Worm (Caenorhabditis elegans) whole organism, L4 larva: ENCODE data around the gene sedl-1.

ENCODE experiments used
- F10B5.3 ChIP-seq: sonication (generic microtip); optimal IDR thresholded peaks from 2 replicates; lab custom pipeline; 2016; ENCODE audit warnings: mild to moderate bottlenecking, missing genetic modification characterization, missing compliant biosample characterization
- R02D3.7 ChIP-seq: fragments of 150-350 bp; sonication (generic microtip); optimal IDR thresholded peaks from 3 replicates; lab custom pipeline; 2014; ENCODE audit warnings: missing biosample characterization, missing genetic modification characterization
- T20F7.1 ChIP-seq: fragments of 200-800 bp; sonication (Bioruptor generic); optimal IDR thresholded peaks from 2 replicates; lab custom pipeline; 2018; ENCODE audit warnings: mild to moderate bottlenecking, missing genetic modification characterization, missing compliant biosample characterization
- Y5F2A.4 ChIP-seq: fragments of 200-800 bp; sonication (Bioruptor generic); optimal IDR thresholded peaks from 2 replicates; lab custom pipeline; 2018; ENCODE audit warnings: mild to moderate bottlenecking, missing genetic modification characterization, missing compliant biosample characterization
- Y75B8A.6 ChIP-seq: fragments of 200-800 bp; sonication (Bioruptor generic); IDR thresholded peaks from 2 replicates; pipeline ENCODE4 v1.3.6; 2022; ENCODE audit warnings: missing genetic modification reagents, missing genetic modification characterization, missing compliant biosample characterization
- aha-1 ChIP-seq: fragments of 150-350 bp; peaks from one replicate; lab custom pipeline; 2014; ENCODE audit warnings: missing biosample characterization, missing genetic modification characterization
- attf-4 ChIP-seq: sonication (generic microtip); optimal IDR thresholded peaks from 3 replicates; lab custom pipeline; 2017; ENCODE audit warnings: missing biosample characterization, missing genetic modification characterization
- ceh-28 ChIP-seq: fragments of 150-350 bp; optimal IDR thresholded peaks from 2 replicates; lab custom pipeline; 2014; ENCODE audit warnings: missing biosample characterization, missing genetic modification reagents, missing genetic modification characterization
- ceh-32 ChIP-seq: sonication (generic microtip); optimal IDR thresholded peaks from 2 replicates; lab custom pipeline; 2016; ENCODE audit warnings: mild to moderate bottlenecking, missing genetic modification characterization, missing compliant biosample characterization; ENCODE audit not compliant: poor library complexity
- daf-16 ChIP-seq, 3 experiments: sonication (generic microtip); optimal IDR thresholded peaks; 2 replicates each; lab custom pipeline; 2016 to 2017; ENCODE audit warnings: missing genetic modification characterization in 3 of 3, missing genetic modification reagents in 3 of 3, mild to moderate bottlenecking in 2 of 3, missing compliant biosample characterization in 2 of 3, missing biosample characterization in 1 of 3, moderate library complexity in 1 of 3
- daf-8 ChIP-seq: fragments of 200-800 bp; sonication (Bioruptor generic); IDR thresholded peaks from 2 replicates; pipeline ENCODE4 v1.3.6; 2022; ENCODE audit warnings: missing genetic modification characterization, missing compliant biosample characterization
- dmd-6 ChIP-seq: fragments of 200-800 bp; sonication (Bioruptor generic); IDR thresholded peaks from 2 replicates; pipeline ENCODE4 v1.3.6; 2022; ENCODE audit warnings: missing genetic modification reagents, missing genetic modification characterization, missing compliant biosample characterization
- dmd-8 ChIP-seq: fragments of 200-800 bp; sonication (Bioruptor generic); IDR thresholded peaks from 2 replicates; pipeline ENCODE4 v1.3.6; 2022; ENCODE audit warnings: missing genetic modification characterization, missing compliant biosample characterization
- dpl-1 ChIP-seq: fragments of 150-350 bp; optimal IDR thresholded peaks from 2 replicates; lab custom pipeline; 2014; ENCODE audit warnings: missing biosample characterization, missing genetic modification reagents, missing genetic modification characterization
- egl-43 ChIP-seq: fragments of 200-800 bp; sonication (Bioruptor generic); IDR thresholded peaks from 2 replicates; pipeline ENCODE4 v1.3.6; 2022; ENCODE audit warnings: missing genetic modification reagents, missing genetic modification characterization, missing compliant biosample characterization
- fkh-10 ChIP-seq: fragments of 150-350 bp; optimal IDR thresholded peaks from 2 replicates; lab custom pipeline; 2014; ENCODE audit warnings: missing biosample characterization, missing genetic modification reagents, missing genetic modification characterization
- hif-1 ChIP-seq, 2 experiments: sonication (generic microtip); optimal IDR thresholded peaks; 2 replicates each; lab custom pipeline; 2016 to 2017; ENCODE audit warnings: missing compliant biosample characterization in 2 of 2, missing genetic modification characterization in 2 of 2, missing genetic modification reagents in 2 of 2, missing genotype in 2 of 2, mild to moderate bottlenecking in 1 of 2
- lin-29 ChIP-seq: fragments of 200-800 bp; sonication (Bioruptor generic); IDR thresholded peaks from 2 replicates; pipeline ENCODE4 v1.3.6; 2022; ENCODE audit warnings: missing genetic modification reagents, missing genetic modification characterization, missing compliant biosample characterization
- mdl-1 ChIP-seq, 2 experiments: fragments of 150-350 bp in 1 of 2; sonication (generic microtip) in 1 of 2; optimal IDR thresholded peaks; 2 replicates each; lab custom pipeline; 2014 to 2017; ENCODE audit warnings: missing biosample characterization in 2 of 2, missing genetic modification characterization in 2 of 2
- mes-2 ChIP-seq: sonication (generic microtip); optimal IDR thresholded peaks from 2 replicates; lab custom pipeline; 2016; ENCODE audit warnings: missing genotype, mild to moderate bottlenecking, missing genetic modification characterization, missing compliant biosample characterization; ENCODE audit not compliant: poor library complexity, severe bottlenecking
- mxl-2 ChIP-seq: fragments of 200-800 bp; sonication (Bioruptor generic); conservative IDR thresholded peaks from 2 replicates; pipeline ENCODE4 v1.3.6; 2022; ENCODE audit warnings: missing genetic modification reagents, missing genetic modification characterization, missing compliant biosample characterization
- nhr-10 ChIP-seq: fragments of 150-350 bp; optimal IDR thresholded peaks from 2 replicates; lab custom pipeline; 2014; ENCODE audit warnings: missing biosample characterization, missing genetic modification characterization
- nhr-102 ChIP-seq: sonication (generic microtip); optimal IDR thresholded peaks from 2 replicates; lab custom pipeline; 2016; ENCODE audit warnings: mild to moderate bottlenecking, missing genetic modification characterization, moderate library complexity, missing compliant biosample characterization
- nhr-11 ChIP-seq: fragments of 150-350 bp; optimal IDR thresholded peaks from 2 replicates; lab custom pipeline; 2014; ENCODE audit warnings: missing biosample characterization, missing genetic modification characterization
- nhr-111 ChIP-seq: fragments of 200-800 bp; sonication (Bioruptor generic); optimal IDR thresholded peaks from 2 replicates; lab custom pipeline; 2018; ENCODE audit warnings: mild to moderate bottlenecking, missing genetic modification characterization, missing compliant biosample characterization
- nhr-237 ChIP-seq: sonication (generic microtip); optimal IDR thresholded peaks from 2 replicates; lab custom pipeline; 2017; ENCODE audit warnings: missing biosample characterization, missing genetic modification characterization
- nhr-28 ChIP-seq: fragments of 150-350 bp; optimal IDR thresholded peaks from 2 replicates; lab custom pipeline; 2014; ENCODE audit warnings: missing biosample characterization, missing genetic modification characterization
- nhr-42 ChIP-seq: fragments of 200-800 bp; sonication (Bioruptor generic); IDR thresholded peaks from 2 replicates; pipeline ENCODE4 v1.3.6; 2022; ENCODE audit warnings: missing genetic modification characterization, missing compliant biosample characterization
- nhr-77 ChIP-seq: fragments of 150-350 bp; optimal IDR thresholded peaks from 2 replicates; lab custom pipeline; 2014; ENCODE audit warnings: missing biosample characterization, missing genetic modification characterization
- rbr-2 ChIP-seq: sonication (generic microtip); optimal IDR thresholded peaks from 2 replicates; lab custom pipeline; 2016; ENCODE audit warnings: missing genotype, missing genetic modification characterization, missing compliant biosample characterization
- sdz-12 ChIP-seq: fragments of 200-800 bp; sonication (Bioruptor generic); optimal IDR thresholded peaks from 2 replicates; lab custom pipeline; 2018; ENCODE audit warnings: mild to moderate bottlenecking, missing genetic modification characterization, missing compliant biosample characterization
- set-16 ChIP-seq: fragments of 200-800 bp; sonication (Bioruptor generic); IDR thresholded peaks from 2 replicates; pipeline ENCODE4 v1.3.6; 2022; ENCODE audit warnings: missing genetic modification reagents, missing genetic modification characterization, missing compliant biosample characterization
- unc-130 ChIP-seq: sonication (generic microtip); optimal IDR thresholded peaks from 2 replicates; lab custom pipeline; 2016; ENCODE audit warnings: missing genetic modification reagents, missing genetic modification characterization, missing compliant biosample characterization
- unc-62 ChIP-seq, 3 experiments: fragments of 150-350 bp in 1 of 3; sonication (generic microtip); optimal IDR thresholded peaks in 2 of 3; peaks in 1 of 3; 1 replicate in 1 of 3; 2 replicates in 2 of 3; lab custom pipeline; 2014 to 2017; ENCODE audit warnings: missing biosample characterization in 3 of 3, missing genetic modification characterization in 3 of 3, missing genetic modification reagents in 3 of 3, missing genotype in 1 of 3
- vab-7 ChIP-seq: fragments of 200-800 bp; sonication (Bioruptor generic); IDR thresholded peaks from 2 replicates; pipeline ENCODE4 v1.3.6; 2022; ENCODE audit warnings: missing genetic modification reagents, missing genetic modification characterization, missing compliant biosample characterization
- zfp-3 ChIP-seq: fragments of 200-800 bp; sonication (Bioruptor generic); conservative IDR thresholded peaks from 2 replicates; pipeline ENCODE4 v1.3.6; 2022; ENCODE audit warnings: missing genetic modification reagents, missing genetic modification characterization, missing compliant biosample characterization

Gene sedl-1

DNA sequence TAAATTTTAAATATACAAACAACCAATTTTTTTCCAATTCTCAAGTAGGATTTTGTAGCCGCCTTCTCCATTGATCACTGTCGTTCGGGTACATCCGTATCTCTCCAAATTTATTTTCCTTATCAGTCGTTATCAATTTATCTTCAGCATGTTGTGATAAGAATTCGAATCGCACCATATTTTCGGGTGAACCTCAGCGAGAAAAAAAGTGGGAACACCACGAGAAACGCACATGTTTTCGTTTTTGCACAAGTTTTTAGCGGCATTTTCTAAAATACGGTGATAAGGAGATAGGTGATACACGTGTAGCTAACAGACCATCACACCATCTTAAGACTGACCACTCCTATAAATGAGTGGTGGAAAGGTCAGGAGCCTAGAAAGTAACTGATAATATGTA lies 37.9 kb upstream of the sedl-1 start (continued):
- TF ChIP-seq mdl-1 (tag; optimal IDR thresholded peaks at IDR 0.05; lab: Kevin White, UChicago), result peak; percentile 37 to 89
- TF ChIP-seq Y75B8A.6 (GFP tag; lab: Robert Waterston, UW), result no peak
- no peak for TF ChIP-seq lin-29 (GFP tag; lab: Robert Waterston, UW)
- TF ChIP-seq fkh-10, result no peak
- peak; percentile 70; the same call in 1 of the 2 replicates for TF ChIP-seq nhr-42

DNA sequence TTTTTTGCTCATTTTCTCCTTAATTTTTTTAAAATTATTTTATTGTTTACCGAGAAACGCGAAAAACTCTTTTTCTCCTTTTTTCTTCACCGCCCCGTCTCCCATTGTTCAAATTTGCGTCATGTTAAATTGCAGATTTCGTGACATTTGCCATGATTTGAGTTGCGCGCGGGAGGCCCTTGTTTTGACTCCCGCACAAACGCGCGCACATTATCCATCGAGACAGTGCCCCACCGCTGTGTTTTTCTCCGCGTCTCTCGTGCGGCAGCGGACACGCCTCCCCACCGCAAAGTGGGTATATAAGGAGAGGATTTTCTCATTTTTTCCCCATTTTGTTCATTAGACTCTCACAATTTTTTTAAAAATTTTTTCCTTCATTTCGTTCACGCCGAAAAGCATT lies 35.9 kb upstream of the sedl-1 start:
- TF ChIP-seq set-16 (GFP tag; lab: Robert Waterston, UW), result 0 out of 2 replicates have a peak, but pooled peaks have one; percentile 15
- TF ChIP-seq aha-1 (tag; lab: Kevin White, UChicago), result peak; percentile 47
- TF ChIP-seq sdz-12, result no peak

DNA sequence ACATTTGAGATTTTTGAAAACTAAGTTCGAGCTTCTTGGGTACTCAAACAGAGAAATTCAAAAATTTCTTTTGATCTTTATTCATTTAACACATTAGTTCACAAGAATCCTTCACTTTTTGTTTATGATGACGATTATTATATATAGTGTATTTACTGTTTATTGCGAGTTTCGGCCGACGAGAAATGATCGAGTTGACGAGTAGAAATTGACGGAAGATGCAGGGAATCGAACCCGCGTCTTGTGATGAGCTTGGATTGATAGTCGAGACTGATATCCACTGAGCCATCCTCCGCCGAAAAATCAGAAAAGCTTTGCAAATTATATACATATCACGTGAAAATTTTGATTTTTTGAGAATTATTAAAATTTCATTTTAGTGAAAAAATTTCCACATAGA lies 33.7 kb upstream of the sedl-1 start:
- TF ChIP-seq zfp-3 (GFP tag; lab: Robert Waterston, UW), result no peak
- no peak for TF ChIP-seq attf-4 (tag; lab: Kevin White, UChicago)
- TF ChIP-seq nhr-237, result no peak
- no peak for TF ChIP-seq nhr-102 (tag; lab: Kevin White, UChicago)
- TF ChIP-seq nhr-11 (tag; lab: Kevin White, UChicago), result no peak
- TF ChIP-seq daf-8 (GFP tag; lab: Robert Waterston, UW), result no peak
- TF ChIP-seq nhr-111, result no peak
- no peak for TF ChIP-seq nhr-10 (tag; lab: Kevin White, UChicago)
- TF ChIP-seq rbr-2 (tag; lab: Kevin White, UChicago), result no peak
- no peak for TF ChIP-seq ceh-28
- no peak for TF ChIP-seq unc-62 (GFP tag; optimal IDR thresholded peaks at IDR 0.05 in 1 of 2; lab: Kevin White, UChicago)
- TF ChIP-seq unc-62 (tag; optimal IDR thresholded peaks at IDR 0.05; lab: Kevin White, UChicago), result no peak
- TF ChIP-seq daf-16 (GFP tag; optimal IDR thresholded peaks at IDR 0.05; lab: Kevin White, UChicago), result no peak
- no peak for TF ChIP-seq daf-16 (tag; optimal IDR thresholded peaks at IDR 0.05; lab: Kevin White, UChicago)
- no peak for TF ChIP-seq dmd-8
- no peak for TF ChIP-seq F10B5.3
- no peak for TF ChIP-seq ceh-32

DNA sequence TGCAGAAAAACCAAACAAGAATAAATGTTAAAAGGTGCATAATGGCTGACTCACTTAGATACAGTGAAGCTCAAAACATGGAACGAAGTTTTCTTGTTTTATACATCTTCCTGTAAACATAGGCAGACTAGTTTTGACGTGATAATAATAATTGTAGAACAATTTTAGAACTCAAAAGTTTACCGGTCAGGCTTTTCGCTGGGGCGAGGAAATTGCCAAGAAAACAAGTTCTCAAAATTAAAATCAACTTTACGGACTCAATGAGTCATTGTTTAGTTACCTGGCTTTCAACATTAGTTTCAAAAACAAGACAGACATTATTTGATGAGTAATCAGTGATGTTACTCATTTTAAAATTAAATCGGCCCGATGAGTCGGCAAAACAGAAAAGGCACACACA lies 32.8 kb upstream of the sedl-1 start, which contains the start of gene D1005.5:
Gene D1005.5, minus strand, starts transcription at position 101 of the 400 bp plus-strand sequence.
- no peak for TF ChIP-seq mes-2 (tag; lab: Kevin White, UChicago)
- no peak for TF ChIP-seq mxl-2 (GFP tag; lab: Robert Waterston, UW)
- no peak for TF ChIP-seq unc-130 (GFP tag; lab: Kevin White, UChicago)
- TF ChIP-seq nhr-77 (tag; lab: Kevin White, UChicago), result no peak
- TF ChIP-seq ceh-28, result no peak
- TF ChIP-seq nhr-28, result no peak
- TF ChIP-seq R02D3.7 (tag; lab: Kevin White, UChicago), result no peak
- TF ChIP-seq hif-1 (tag; optimal IDR thresholded peaks at IDR 0.05; lab: Kevin White, UChicago), result no peak
- no peak for TF ChIP-seq vab-7 (GFP tag; lab: Robert Waterston, UW)
- TF ChIP-seq dmd-6 (GFP tag; lab: Robert Waterston, UW), result no peak
- no peak for TF ChIP-seq dpl-1 (GFP tag; lab: Kevin White, UChicago)

DNA sequence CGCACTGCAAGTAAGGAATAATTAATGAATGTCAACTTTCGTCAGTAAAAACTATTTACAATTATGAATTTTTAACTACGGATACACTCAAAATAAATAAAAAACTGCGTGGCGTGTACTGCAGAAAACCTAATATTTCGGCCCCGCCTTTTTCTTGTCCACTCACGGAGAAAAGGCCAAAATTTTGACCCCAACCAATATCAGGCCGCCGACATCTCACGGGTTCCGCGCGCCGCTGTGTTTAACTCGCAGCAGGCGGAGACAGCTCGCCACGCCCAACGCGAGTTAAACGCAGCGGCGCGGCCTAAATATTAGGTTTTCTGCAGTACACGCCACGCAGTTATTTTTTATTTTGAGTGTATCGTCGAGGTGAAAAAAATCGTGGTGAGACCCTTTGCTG lies 31.2 kb upstream of the sedl-1 start:
- TF ChIP-seq T20F7.1 (no peak), Y5F2A.4 (GFP tag; lab: Kevin White, UChicago) (no peak), egl-43 (GFP tag; lab: Robert Waterston, UW) (0 out of 2 replicates have a peak, but pooled peaks have one; percentile 38)
